Worm (Caenorhabditis elegans) whole organism, L4 larva: Measurements from ENCODE around the gene ptp-1.
A peak's percentile ranks its signal among the peaks of the same experiment; 100 is the strongest.

Experiments
- Y48G9A.11 ChIP-seq: fragments of 200-800 bp; sonication (Bioruptor generic); IDR thresholded peaks from 2 replicates; pipeline ENCODE4 v1.3.6; 2022; ENCODE audit warnings: missing genetic modification reagents, missing genetic modification characterization, missing compliant biosample characterization
- ama-1 ChIP-seq: fragments of 150-350 bp; optimal IDR thresholded peaks from 2 replicates; lab custom pipeline; 2014; ENCODE audit warnings: inconsistent platforms, mixed read lengths
- hmg-1.1 ChIP-seq: fragments of 200-800 bp; sonication (Bioruptor generic); IDR thresholded peaks from 2 replicates; pipeline ENCODE4 v1.3.6; 2022; ENCODE audit warnings: missing genetic modification reagents, missing genetic modification characterization, missing compliant biosample characterization
- lim-7 ChIP-seq: fragments of 200-800 bp; sonication (Bioruptor generic); IDR thresholded peaks from 2 replicates; pipeline ENCODE4 v1.3.6; 2022; ENCODE audit warnings: missing genetic modification characterization, missing compliant biosample characterization
- mes-2 ChIP-seq: sonication (generic microtip); optimal IDR thresholded peaks from 2 replicates; lab custom pipeline; 2016; ENCODE audit warnings: missing genotype, mild to moderate bottlenecking, missing genetic modification characterization, missing compliant biosample characterization; ENCODE audit not compliant: poor library complexity, severe bottlenecking
- nhr-237 ChIP-seq: sonication (generic microtip); optimal IDR thresholded peaks from 2 replicates; lab custom pipeline; 2017; ENCODE audit warnings: missing biosample characterization, missing genetic modification characterization
- snpc-4 ChIP-seq: fragments of 150-350 bp; optimal IDR thresholded peaks from 2 replicates; lab custom pipeline; 2014; ENCODE audit warnings: missing biosample characterization, missing genetic modification characterization

DNA sequence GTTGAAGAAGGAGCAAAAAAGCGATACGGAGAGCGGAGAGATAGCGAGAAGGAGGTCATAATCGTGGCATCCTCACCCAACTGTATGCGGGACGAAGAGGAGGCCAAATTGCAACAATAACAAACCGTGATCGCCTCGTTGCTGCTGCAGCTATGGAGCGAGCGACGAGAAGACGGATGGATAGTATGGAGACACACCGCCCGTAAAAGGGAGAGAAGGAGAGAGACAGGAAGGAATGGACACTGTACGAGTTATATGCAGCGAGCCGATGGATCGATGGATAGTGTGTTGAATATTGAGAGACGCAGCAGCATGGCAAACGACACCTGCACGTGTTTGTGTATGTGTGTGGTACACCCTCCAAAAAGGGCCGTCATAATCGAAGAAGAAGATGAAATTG, 33.2 kb downstream of the ptp-1 start:
- TF ChIP-seq Y48G9A.11 (no peak), hmg-1.1 (0 out of 2 replicates have a peak, but pooled peaks have one; percentile 7), mes-2 (tag; lab: Kevin White, UChicago) (no peak), snpc-4 (tag; lab: Kevin White, UChicago) (no peak), nhr-237 (tag; lab: Kevin White, UChicago) (no peak), lim-7 (no peak), ama-1 (no peak)
